Fruit fly (Drosophila melanogaster) S2 (cell line): ENCODE measurements around the gene CG15822.

Experiments
- CG8478 ChIP-seq: fragments of >200 bp; optimal IDR thresholded peaks from 2 replicates; lab custom pipeline; 2018
- CTCF ChIP-seq, 2 experiments: fragments of >200 bp; optimal IDR thresholded peaks; 2 replicates each; lab custom pipeline; 2018

dm6 chr3L:2149664-2150063, 14.0 kb downstream of the CG15822 start:
- TF ChIP-seq CTCF (optimal IDR thresholded peaks at IDR 0.05; lab: Kevin White, UChicago) = no peak
- no peak for TF ChIP-seq CG8478 (lab: Kevin White, UChicago)
